Fruit fly (Drosophila melanogaster): Measurements from ENCODE around the gene mRpL24.

DNA sequence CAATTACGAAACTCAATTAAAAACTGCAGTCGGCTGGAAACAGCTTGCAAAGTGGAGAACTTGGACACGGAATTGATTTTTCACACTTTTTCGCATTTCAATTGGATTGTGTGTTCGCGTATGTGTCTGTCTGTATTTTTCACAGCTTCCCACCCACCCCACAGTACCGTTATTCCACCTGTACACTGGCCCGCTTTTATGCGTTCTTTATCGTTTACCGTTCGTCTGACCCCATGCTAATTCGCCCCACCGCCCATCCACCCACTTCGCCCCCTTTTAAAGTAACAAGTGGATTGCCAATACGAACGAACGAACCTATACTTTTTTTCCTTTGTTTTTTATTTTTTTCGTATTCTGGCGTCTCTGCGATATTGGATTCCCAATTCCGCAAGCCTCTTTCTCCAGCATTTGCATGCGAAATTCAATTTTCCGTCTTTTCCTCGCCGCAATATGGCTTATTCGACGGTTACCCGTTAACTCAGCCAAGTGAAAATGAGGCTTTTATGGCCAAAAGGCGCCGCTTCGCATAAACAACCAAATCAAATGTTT is 37.0 kb upstream of the mRpL24 start:
- TF ChIP-seq EcR (GFP tag; optimal IDR thresholded peaks at IDR 0.05) (no peak), usp (GFP tag; optimal IDR thresholded peaks at IDR 0.05) (no peak), psq (optimal IDR thresholded peaks at IDR 0.05) (no peak), Dll (optimal IDR thresholded peaks at IDR 0.05) (no peak), CG8478 (optimal IDR thresholded peaks at IDR 0.05) (no peak), pan (optimal IDR thresholded peaks at IDR 0.05) (no peak)

All from whole organism.